Fruit fly (Drosophila melanogaster) whole organism, wandering third instar larva: ENCODE measurements around the gene betaggt-I.

Experiments used
- Abd-B ChIP-seq: fragments of >200 bp; optimal IDR thresholded peaks from 2 replicates; lab custom pipeline; 2017; ENCODE audit warnings: missing biosample characterization, missing genetic modification characterization
- OdsH ChIP-seq: fragments of 200-800 bp; sonication (Bioruptor generic); optimal IDR thresholded peaks from 2 replicates; lab custom pipeline; 2016; ENCODE audit warnings: missing biosample characterization, mild to moderate bottlenecking, missing genetic modification characterization
- Sp1 ChIP-seq: fragments of 200-800 bp; sonication (Bioruptor generic); optimal IDR thresholded peaks from 3 replicates; lab custom pipeline; 2019; ENCODE audit warnings: missing biosample characterization, mild to moderate bottlenecking, missing genetic modification characterization, moderate library complexity
- Vsx2 ChIP-seq: fragments of 200-300, 225-300 bp; sonication (Bioruptor generic); optimal IDR thresholded peaks from 2 replicates; lab custom pipeline; 2018; ENCODE audit warnings: missing biosample characterization, missing genetic modification characterization; ENCODE audit not compliant: partially characterized antibody
- h ChIP-seq: fragments of 200-800 bp; sonication (Bioruptor generic); optimal IDR thresholded peaks from 3 replicates; lab custom pipeline; 2016; ENCODE audit warnings: missing biosample characterization, mild to moderate bottlenecking, missing genetic modification characterization
- psq ChIP-seq: fragments of 200-800 bp; sonication (Bioruptor generic); optimal IDR thresholded peaks from 3 replicates; lab custom pipeline; 2017; ENCODE audit warnings: missing biosample characterization, mild to moderate bottlenecking, missing genetic modification characterization, moderate library complexity
- sage ChIP-seq: fragments of 200-800 bp; sonication (Bioruptor generic); optimal IDR thresholded peaks from 2 replicates; lab custom pipeline; 2016; ENCODE audit warnings: missing biosample characterization, mild to moderate bottlenecking, missing genetic modification characterization
- sv ChIP-seq: fragments of 200-800 bp; sonication (Bioruptor generic); optimal IDR thresholded peaks from 3 replicates; lab custom pipeline; 2016; ENCODE audit warnings: missing biosample characterization, missing genetic modification characterization
- usp ChIP-seq: fragments of >200 bp; optimal IDR thresholded peaks from 2 replicates; lab custom pipeline; 2017; ENCODE audit warnings: missing biosample characterization, missing genetic modification characterization

DNA sequence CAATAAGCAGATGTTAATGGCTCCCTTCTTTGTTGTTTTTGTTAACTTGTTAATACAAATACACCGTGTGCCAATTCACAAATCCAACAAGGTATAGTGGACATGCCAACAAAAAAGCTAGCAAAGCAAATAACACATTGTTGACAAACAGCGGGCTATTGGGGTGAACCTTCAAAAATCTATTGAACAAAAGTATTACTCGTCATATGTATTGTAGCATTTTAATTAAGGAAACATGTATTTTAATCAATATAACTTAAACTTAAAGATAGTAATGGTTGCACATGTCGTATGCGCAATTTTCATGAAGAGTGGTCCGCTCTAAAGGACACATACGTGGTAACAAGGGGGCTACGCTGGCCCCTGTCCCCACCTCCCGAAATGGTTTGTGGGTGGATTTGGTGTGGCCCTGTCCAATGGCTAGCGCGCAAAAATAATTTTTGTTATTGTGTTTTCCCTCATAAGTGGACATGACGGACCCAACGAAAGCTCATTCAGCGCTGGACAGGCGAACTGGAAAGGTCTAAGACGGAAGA lies 3.1 kb upstream of the betaggt-I start, which contains the start of gene synr:
- TF ChIP-seq h (GFP tag; lab: Kevin White, UChicago) (no peak), sage (GFP tag; lab: Kevin White, UChicago) (no peak), psq (GFP tag; lab: Kevin White, UChicago) (no peak), sv (no peak), usp (no peak), Vsx2 (GFP tag; lab: Kevin White, UChicago) (no peak), Abd-B (no peak), Sp1 (GFP tag; lab: Kevin White, UChicago) (no peak), OdsH (GFP tag; lab: Kevin White, UChicago) (no peak)
